Worm (Caenorhabditis elegans) whole organism, L1 larva: Measurements from ENCODE around the gene pho-10.

Experiments used
- alr-1 ChIP-seq: fragments of 200-800 bp; sonication (Bioruptor generic); optimal IDR thresholded peaks from 2 replicates; lab custom pipeline; 2018; ENCODE audit warnings: borderline replicate concordance, mild to moderate bottlenecking, missing genetic modification characterization, missing compliant biosample characterization
- aly-2 ChIP-seq: fragments of 150-350 bp; optimal IDR thresholded peaks from 2 replicates; lab custom pipeline; 2014; ENCODE audit warnings: missing biosample characterization, missing genetic modification characterization
- ama-1 ChIP-seq: fragments of 150-350 bp; optimal IDR thresholded peaks from 2 replicates; lab custom pipeline; 2014
- blmp-1 ChIP-seq: fragments of 150-350 bp; optimal IDR thresholded peaks from 2 replicates; lab custom pipeline; 2014; ENCODE audit warnings: missing biosample characterization, missing genetic modification characterization
- ceh-82 ChIP-seq, 3 experiments: fragments of 150-350 bp in 1 of 3; sonication (generic microtip) in 2 of 3; optimal IDR thresholded peaks; 2 replicates each; lab custom pipeline; 2014 to 2017; ENCODE audit warnings: missing biosample characterization in 3 of 3, missing genetic modification characterization in 3 of 3
- ceh-88 ChIP-seq: fragments of 200-800 bp; sonication (Bioruptor generic); IDR thresholded peaks from 2 replicates; pipeline ENCODE4 v1.3.6; 2022; ENCODE audit warnings: missing genetic modification characterization, missing compliant biosample characterization
- dpl-1 ChIP-seq, 3 experiments: fragments of 150-350 bp in 2 of 3; sonication (generic microtip) in 1 of 3; optimal IDR thresholded peaks; 2 replicates each; lab custom pipeline; 2014 to 2017; ENCODE audit warnings: missing biosample characterization in 3 of 3, missing genetic modification characterization in 3 of 3, missing genetic modification reagents in 3 of 3
- efl-1 ChIP-seq, 4 experiments: fragments of 150-350 bp; optimal IDR thresholded peaks in 3 of 4; peaks in 1 of 4; 1 replicate in 1 of 4; 2 replicates in 3 of 4; lab custom pipeline; 2014; ENCODE audit warnings: missing biosample characterization in 2 of 4, missing genetic modification characterization in 2 of 4, missing genetic modification reagents in 2 of 4
- egl-13 ChIP-seq: sonication (generic microtip); optimal IDR thresholded peaks from 2 replicates; lab custom pipeline; 2016; ENCODE audit warnings: missing genotype, missing genetic modification reagents, missing genetic modification characterization, missing compliant biosample characterization
- egl-27 ChIP-seq, 2 experiments: fragments of 150-350 bp in 1 of 2; sonication (generic microtip); optimal IDR thresholded peaks; 3 replicates each; lab custom pipeline; 2017 to 2018; ENCODE audit warnings: missing biosample characterization in 2 of 2, missing genetic modification characterization in 2 of 2, missing genetic modification reagents in 2 of 2
- elt-2 ChIP-seq: sonication (generic microtip); optimal IDR thresholded peaks from 2 replicates; lab custom pipeline; 2016; ENCODE audit warnings: missing genetic modification characterization, mild to moderate bottlenecking, inconsistent platforms, missing compliant biosample characterization, missing genetic modification reagents
- elt-3 ChIP-seq, 6 experiments: fragments of 150-350 bp in 1 of 6; sonication (generic microtip); optimal IDR thresholded peaks; 2 replicates each; lab custom pipeline; 2017 to 2018; ENCODE audit warnings: missing biosample characterization in 6 of 6, missing genetic modification characterization in 6 of 6, inconsistent platforms in 1 of 6
- ets-5 ChIP-seq: fragments of 200-800 bp; sonication (Bioruptor generic); IDR thresholded peaks from 2 replicates; pipeline ENCODE4 v1.3.6; 2022; ENCODE audit warnings: missing genetic modification characterization, missing compliant biosample characterization
- hlh-17 ChIP-seq: fragments of 200-800 bp; sonication (Bioruptor generic); optimal IDR thresholded peaks from 2 replicates; lab custom pipeline; 2018; ENCODE audit warnings: missing genetic modification characterization, mild to moderate bottlenecking, missing compliant biosample characterization, moderate library complexity, borderline replicate concordance
- hpl-2 ChIP-seq: fragments of 150-350 bp; optimal IDR thresholded peaks from 2 replicates; lab custom pipeline; 2014; ENCODE audit warnings: missing biosample characterization, missing genetic modification reagents, missing genetic modification characterization
- isw-1 ChIP-seq: fragments of 200-800 bp; sonication (Bioruptor generic); IDR thresholded peaks from 2 replicates; pipeline ENCODE4 v1.3.6; 2022; ENCODE audit warnings: missing genetic modification characterization, missing compliant biosample characterization
- lin-14 ChIP-seq: fragments of 200-800 bp; sonication (Bioruptor generic); optimal IDR thresholded peaks from 2 replicates; lab custom pipeline; 2018; ENCODE audit warnings: mild to moderate bottlenecking, missing genetic modification characterization, moderate library complexity, missing compliant biosample characterization
- lin-35 ChIP-seq, 2 experiments: fragments of 150-350 bp; optimal IDR thresholded peaks; 2 replicates each; lab custom pipeline; 2014; ENCODE audit warnings: missing biosample characterization in 2 of 2, missing genetic modification characterization in 2 of 2, missing genetic modification reagents in 2 of 2
- lsy-2 ChIP-seq, 2 experiments: fragments of 150-350 bp; optimal IDR thresholded peaks; 2 replicates each; lab custom pipeline; 2014; ENCODE audit warnings: missing biosample characterization in 2 of 2, missing genetic modification characterization in 2 of 2
- nhr-12 ChIP-seq: sonication (generic microtip); optimal IDR thresholded peaks from 2 replicates; lab custom pipeline; 2017; ENCODE audit warnings: missing biosample characterization, missing genetic modification characterization
- nhr-19 ChIP-seq: fragments of 200-800 bp; sonication (Bioruptor generic); conservative IDR thresholded peaks from 2 replicates; pipeline ENCODE4 v1.3.6; 2022; ENCODE audit warnings: missing genetic modification characterization, missing compliant biosample characterization
- nhr-71 ChIP-seq: sonication (generic microtip); optimal IDR thresholded peaks from 2 replicates; lab custom pipeline; 2016; ENCODE audit warnings: mild to moderate bottlenecking, missing genetic modification characterization, moderate library complexity, missing compliant biosample characterization
- nhr-76 ChIP-seq: sonication (generic microtip); optimal IDR thresholded peaks from 2 replicates; lab custom pipeline; 2017; ENCODE audit warnings: missing biosample characterization, missing genetic modification characterization
- nhr-85 ChIP-seq: sonication (generic microtip); peaks from one replicate; lab custom pipeline; 2016; ENCODE audit warnings: missing genetic modification characterization, inconsistent platforms, missing compliant biosample characterization
- rnt-1 ChIP-seq: sonication (generic microtip); optimal IDR thresholded peaks from 2 replicates; lab custom pipeline; 2016; ENCODE audit warnings: mild to moderate bottlenecking, missing genetic modification characterization, moderate library complexity, missing compliant biosample characterization
- snpc-4 ChIP-seq: fragments of 150-350 bp; optimal IDR thresholded peaks from 2 replicates; lab custom pipeline; 2014; ENCODE audit warnings: missing biosample characterization, missing genetic modification characterization
- sup-37 ChIP-seq: fragments of 200-800 bp; sonication (Bioruptor generic); optimal IDR thresholded peaks from 2 replicates; lab custom pipeline; 2018; ENCODE audit warnings: mild to moderate bottlenecking, missing genetic modification characterization, missing compliant biosample characterization
- swsn-7 ChIP-seq: sonication (generic microtip); optimal IDR thresholded peaks from 2 replicates; lab custom pipeline; 2016; ENCODE audit warnings: missing genetic modification characterization, missing compliant biosample characterization
- tbx-2 ChIP-seq: sonication (generic microtip); optimal IDR thresholded peaks from 2 replicates; lab custom pipeline; 2016; ENCODE audit warnings: missing genetic modification characterization, missing compliant biosample characterization
- tlp-1 ChIP-seq: fragments of 150-350 bp; optimal IDR thresholded peaks from 2 replicates; lab custom pipeline; 2014; ENCODE audit warnings: missing biosample characterization, missing genetic modification characterization
- unc-130 ChIP-seq: fragments of 150-350 bp; optimal IDR thresholded peaks from 2 replicates; lab custom pipeline; 2017; ENCODE audit warnings: missing biosample characterization, missing genetic modification characterization, inconsistent platforms
- vab-15 ChIP-seq: sonication (generic microtip); optimal IDR thresholded peaks from 2 replicates; lab custom pipeline; 2017; ENCODE audit warnings: missing genotype, mild to moderate bottlenecking, missing genetic modification characterization, missing compliant biosample characterization
- zip-4 ChIP-seq: fragments of 200-800 bp; sonication (Bioruptor generic); optimal IDR thresholded peaks from 2 replicates; lab custom pipeline; 2018; ENCODE audit warnings: mild to moderate bottlenecking, missing genetic modification characterization, moderate library complexity, missing compliant biosample characterization
- ztf-11 ChIP-seq, 2 experiments: sonication (generic microtip); optimal IDR thresholded peaks; 2 replicates each; lab custom pipeline; 2016 to 2017; ENCODE audit warnings: missing genetic modification characterization in 2 of 2, missing biosample characterization in 1 of 2, missing compliant biosample characterization in 1 of 2

The pho-10 gene

ce11 chrII:9936859-9937258, 16.5 kb upstream of the pho-10 start, which contains the start of gene C05C10.3:
C05C10.3 (minus strand) TSS chrII:9936893.
- TF ChIP-seq egl-13 (tag; lab: Kevin White, UChicago) (no peak), efl-1 (optimal IDR thresholded peaks at IDR 0.05; lab: Kevin White, UChicago) (no peak), efl-1 (GFP tag; optimal IDR thresholded peaks at IDR 0.05 in 1 of 2; lab: Kevin White, UChicago) (peak in 1 of 2 experiments; percentile 16)

- no peak for TF ChIP-seq nhr-12 (tag; lab: Kevin White, UChicago)
- TF ChIP-seq unc-130 = no peak
- peak; percentile 62 for TF ChIP-seq nhr-85 (tag; lab: Kevin White, UChicago)
- TF ChIP-seq tbx-2 (tag; lab: Kevin White, UChicago) = no peak
- no peak for TF ChIP-seq hlh-17
- no peak for TF ChIP-seq alr-1 (tag; lab: Kevin White, UChicago)
- no peak for TF ChIP-seq ceh-88
- TF ChIP-seq vab-15 = no peak
Measured at ce11 chrII:9935664-9936063, 15.3 kb upstream of the pho-10 start.

ce11 chrII:9935044-9935599, 14.8 kb upstream of the pho-10 start:
- no peak for TF ChIP-seq aly-2 (tag; lab: Kevin White, UChicago)
- no peak for TF ChIP-seq efl-1 (optimal IDR thresholded peaks at IDR 0.05; lab: Kevin White, UChicago)
- TF ChIP-seq efl-1 (GFP tag; optimal IDR thresholded peaks at IDR 0.05 in 1 of 2; lab: Kevin White, UChicago) = peak in 1 of 2 experiments; percentile 57
- TF ChIP-seq ama-1 (lab: Kevin White, UChicago) = peak; percentile 54
- peak; percentile 37 for TF ChIP-seq nhr-85 (tag; lab: Kevin White, UChicago)
- peak in 1 of 2 experiments; percentile 11 for TF ChIP-seq lin-35 (GFP tag; optimal IDR thresholded peaks at IDR 0.05; lab: Kevin White, UChicago)
- no peak for TF ChIP-seq lin-14 (GFP tag; lab: Kevin White, UChicago)
- TF ChIP-seq blmp-1 = no peak
- peak; percentile 19; the same call in 1 of the 2 replicates for TF ChIP-seq nhr-19 (GFP tag; lab: Robert Waterston, UW)
- TF ChIP-seq lsy-2 (tag; optimal IDR thresholded peaks at IDR 0.05; lab: Kevin White, UChicago) = peak in 1 of 2 experiments; percentile 14
- no peak for TF ChIP-seq elt-3 (tag; optimal IDR thresholded peaks at IDR 0.05; lab: Kevin White, UChicago)
- peak; percentile 0 for TF ChIP-seq rnt-1 (tag; lab: Kevin White, UChicago)
- TF ChIP-seq ztf-11 (tag; optimal IDR thresholded peaks at IDR 0.05; lab: Kevin White, UChicago) = no peak
- no peak for TF ChIP-seq egl-27 (tag; optimal IDR thresholded peaks at IDR 0.05; lab: Kevin White, UChicago)
- no peak for TF ChIP-seq isw-1 (GFP tag; lab: Robert Waterston, UW)
- no peak for TF ChIP-seq tlp-1 (tag; lab: Kevin White, UChicago)
- TF ChIP-seq ets-5 (GFP tag; lab: Robert Waterston, UW) = no peak
- TF ChIP-seq zip-4 (GFP tag; lab: Kevin White, UChicago) = no peak
- TF ChIP-seq elt-2 (tag; lab: Kevin White, UChicago) = peak; percentile 63
- TF ChIP-seq hpl-2 (GFP tag; lab: Kevin White, UChicago) = no peak
- TF ChIP-seq nhr-76 (tag; lab: Kevin White, UChicago) = no peak
- TF ChIP-seq snpc-4 (tag; lab: Kevin White, UChicago) = no peak
- no peak for TF ChIP-seq swsn-7 (tag; lab: Kevin White, UChicago)
- TF ChIP-seq ceh-82 (tag; optimal IDR thresholded peaks at IDR 0.05; lab: Kevin White, UChicago) = no peak
- no peak for TF ChIP-seq dpl-1 (GFP tag; optimal IDR thresholded peaks at IDR 0.05; lab: Kevin White, UChicago)
- TF ChIP-seq nhr-71 (tag; lab: Kevin White, UChicago) = peak; percentile 70

ce11 chrII:9934570-9934969, 14.2 kb upstream of the pho-10 start:
- TF ChIP-seq sup-37 (GFP tag; lab: Kevin White, UChicago) (no peak), zip-4 (GFP tag; lab: Kevin White, UChicago) (no peak), hlh-17 (peak; percentile 28), elt-2 (tag; lab: Kevin White, UChicago) (no peak)
